Fruit fly (Drosophila melanogaster): ENCODE results near the gene CG31274.

Gene CG31274

dm6 chr3R:17007336-17007735, 14.5 kb downstream of the CG31274 start (continued):
- peak; percentile 26 for TF ChIP-seq B-H2 (GFP tag; optimal IDR thresholded peaks at IDR 0.05)
- no peak for TF ChIP-seq CG2199 (GFP tag; IDR thresholded peaks at IDR 0.05)
- no peak for TF ChIP-seq Bteb2 (GFP tag; optimal IDR thresholded peaks at IDR 0.05)
- TF ChIP-seq wek (GFP tag; optimal IDR thresholded peaks at IDR 0.05): peak; percentile 12
- TF ChIP-seq CG6765 (GFP tag; optimal IDR thresholded peaks at IDR 0.05): peak; percentile 27
- peak; percentile 53 for TF ChIP-seq CG13296 (GFP tag; optimal IDR thresholded peaks at IDR 0.05)
- peak; percentile 64 for TF ChIP-seq CG17568 (GFP tag; optimal IDR thresholded peaks at IDR 0.05)
- TF ChIP-seq Fer2 (tag; optimal IDR thresholded peaks at IDR 0.05): peak; percentile 21
- TF ChIP-seq so (GFP tag; IDR thresholded peaks at IDR 0.05): no peak
- peak; percentile 31 for TF ChIP-seq NfI (GFP tag; optimal IDR thresholded peaks at IDR 0.05)
- peak; percentile 82 for TF ChIP-seq sd (tag; optimal IDR thresholded peaks at IDR 0.05)
- peak; percentile 37 for TF ChIP-seq CG17912 (GFP tag; optimal IDR thresholded peaks at IDR 0.05)
- TF ChIP-seq MBD-R2 (GFP tag; IDR thresholded peaks at IDR 0.05): no peak
- peak; percentile 22 for TF ChIP-seq CrebB (tag; optimal IDR thresholded peaks at IDR 0.05)
- peak; percentile 31 for TF ChIP-seq CG7839 (tag; optimal IDR thresholded peaks at IDR 0.05)

- TF ChIP-seq Pdp1 (GFP tag; optimal IDR thresholded peaks at IDR 0.05) (peak in 1 of 2 experiments; percentile 75), CG18599 (GFP tag; optimal IDR thresholded peaks at IDR 0.05) (peak; percentile 11), BtbVII (GFP tag; optimal IDR thresholded peaks at IDR 0.05) (peak; percentile 20), dmrt99B (tag; optimal IDR thresholded peaks at IDR 0.05) (no peak), CG32772 (GFP tag; IDR thresholded peaks at IDR 0.05) (no peak), Rfx (GFP tag; IDR thresholded peaks at IDR 0.05) (peak; percentile 15; the same call in 1 of the 2 replicates), gro (GFP tag; optimal IDR thresholded peaks at IDR 0.05) (peak; percentile 6), grn (GFP tag; optimal IDR thresholded peaks at IDR 0.05) (peak; percentile 82), MBD-R2 (GFP tag; IDR thresholded peaks at IDR 0.05) (peak; percentile 12; the same call in 1 of the 2 replicates), Ada2b (GFP tag; IDR thresholded peaks at IDR 0.05) (no peak), CG17186 (GFP tag; optimal IDR thresholded peaks at IDR 0.05) (no peak), lab (GFP tag; optimal IDR thresholded peaks at IDR 0.05) (peak; percentile 74), sug (tag; optimal IDR thresholded peaks at IDR 0.05) (peak; percentile 68), Dbx (GFP tag; IDR thresholded peaks at IDR 0.05) (peak; percentile 27; the same call in 1 of the 3 replicates), H15 (GFP tag; IDR thresholded peaks at IDR 0.05) (no peak), CG10543 (GFP tag; optimal IDR thresholded peaks at IDR 0.05) (peak; percentile 39), CG12659 (GFP tag; optimal IDR thresholded peaks at IDR 0.05) (no peak), B-H2 (GFP tag; optimal IDR thresholded peaks at IDR 0.05) (peak; percentile 9), CG31388 (GFP tag; optimal IDR thresholded peaks at IDR 0.05) (no peak), Med (GFP tag) (peak; percentile 49), insv (GFP tag; optimal IDR thresholded peaks at IDR 0.05) (no peak), CG4854 (GFP tag; optimal IDR thresholded peaks at IDR 0.05) (no peak), zfh2 (GFP tag; optimal IDR thresholded peaks at IDR 0.05) (no peak), CG15479 (GFP tag; optimal IDR thresholded peaks at IDR 0.05) (peak; percentile 92), CG34376 (GFP tag; optimal IDR thresholded peaks at IDR 0.05) (peak; percentile 49), fd64A (GFP tag; optimal IDR thresholded peaks at IDR 0.05) (no peak), mirr (GFP tag; optimal IDR thresholded peaks at IDR 0.05) (peak; percentile 65), Hr78 (GFP tag; optimal IDR thresholded peaks at IDR 0.05) (peak in 1 of 2 experiments; percentile 39), GATAe (GFP tag; conservative IDR thresholded peaks at IDR 0.05) (peak; percentile 96), sd (tag; optimal IDR thresholded peaks at IDR 0.05) (peak; percentile 81), exex (tag; optimal IDR thresholded peaks at IDR 0.05) (peak; percentile 98)
These were observed 15.3 kb downstream of the CG31274 start, which contains the start of gene CG8907 for dm6 chr3R:17008018-17008674. TSS of gene CG8907 (plus strand) at chr3R:17008269.
